Worm (Caenorhabditis elegans): Measurements from ENCODE around the gene daf-42.

DNA sequence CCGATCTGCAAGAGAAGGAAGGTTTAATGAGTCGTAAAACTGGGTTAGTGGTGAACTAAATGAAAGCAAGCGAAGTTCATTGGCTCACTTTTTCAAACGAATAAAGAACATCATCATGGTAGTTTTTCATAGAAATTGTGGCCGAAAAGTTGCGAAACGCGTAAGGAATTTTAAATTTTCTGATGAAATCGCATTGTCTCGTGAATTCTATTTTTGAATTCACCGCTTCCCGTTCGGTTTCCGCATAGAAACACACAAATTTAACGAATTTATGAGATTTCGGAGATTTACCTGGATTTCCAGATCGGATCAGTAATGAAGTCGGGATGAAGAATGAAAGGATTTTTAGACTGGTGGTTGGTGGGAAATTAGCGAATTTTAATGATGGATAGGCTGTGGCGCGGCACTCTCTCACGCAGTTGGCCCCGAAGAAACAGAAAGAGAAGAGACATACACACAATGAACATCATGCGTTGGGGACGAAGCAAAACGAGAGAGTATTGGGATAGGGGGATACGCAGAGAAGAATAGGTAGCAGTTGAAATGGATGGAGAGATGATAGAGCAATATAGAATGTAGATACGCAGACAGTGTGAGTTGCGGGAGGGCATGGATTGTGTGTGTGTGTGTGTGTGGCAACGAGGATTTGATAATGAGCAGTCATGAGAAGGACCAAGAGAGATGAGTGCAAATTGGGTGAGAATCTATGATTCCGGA is 40.3 kb upstream of the daf-42 start:
- TF ChIP-seq unc-62 (GFP tag; optimal IDR thresholded peaks at IDR 0.05) (peak; percentile 90), ceh-83 (GFP tag; optimal IDR thresholded peaks at IDR 0.05) (no peak), pha-4 (tag; optimal IDR thresholded peaks at IDR 0.05) (peak; percentile 53), nhr-237 (tag; optimal IDR thresholded peaks at IDR 0.05) (peak; percentile 41), ztf-11 (tag; optimal IDR thresholded peaks at IDR 0.05) (no peak), nhr-12 (tag; optimal IDR thresholded peaks at IDR 0.05) (no peak), ces-1 (GFP tag; optimal IDR thresholded peaks at IDR 0.05) (peak; percentile 83), ceh-39 (tag; optimal IDR thresholded peaks at IDR 0.05) (no peak), elt-3 (tag; optimal IDR thresholded peaks at IDR 0.05) (no peak), mep-1 (tag; optimal IDR thresholded peaks at IDR 0.05) (peak; percentile 33), mab-5 (tag; optimal IDR thresholded peaks at IDR 0.05) (no peak), lin-13 (tag; optimal IDR thresholded peaks at IDR 0.05) (peak; percentile 21), nhr-28 (tag; optimal IDR thresholded peaks at IDR 0.05) (no peak), elt-1 (tag; optimal IDR thresholded peaks at IDR 0.05; ENCODE audit: borderline replicate concordance, insufficient read depth) (no peak)

All from whole organism, mixed stage, embryonic.